Worm (Caenorhabditis elegans): ENCODE data around the gene W05B10.6.

Gene W05B10.6

DNA sequence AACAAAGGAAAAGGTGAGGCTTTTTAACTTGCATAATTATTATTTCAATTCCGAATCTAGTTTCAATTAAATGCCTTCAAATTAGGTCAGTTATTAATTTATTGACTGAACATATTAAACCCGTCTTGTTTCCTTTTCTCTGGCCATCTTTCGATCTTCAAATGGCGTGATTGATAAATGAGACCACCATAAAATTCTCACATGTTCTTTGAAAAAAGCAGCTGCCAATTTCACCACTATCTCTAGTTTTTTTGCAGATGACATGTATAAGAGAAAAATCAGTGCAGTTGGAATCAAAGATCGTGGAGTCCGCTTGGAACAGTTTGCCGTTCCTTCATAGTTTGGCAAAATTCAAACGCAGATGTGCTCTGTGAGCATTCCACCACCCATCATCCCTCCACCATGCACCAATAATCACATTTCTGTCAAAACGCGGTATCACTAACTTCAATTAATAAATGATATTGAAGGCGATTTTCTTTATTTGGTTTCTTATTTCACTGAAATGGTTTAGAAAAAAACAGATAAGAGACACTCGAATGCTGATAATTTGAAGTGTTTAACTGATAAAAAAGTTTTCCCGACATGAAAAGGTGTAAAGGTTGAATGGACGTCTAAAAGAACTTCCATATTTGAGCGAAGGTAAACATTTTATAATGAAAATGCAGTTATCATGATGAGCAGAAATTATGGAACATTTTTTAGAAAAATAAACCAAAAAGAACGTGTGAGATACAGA is 20.1 kb downstream of the W05B10.6 start (continued):
- TF ChIP-seq mdl-1 (tag; optimal IDR thresholded peaks at IDR 0.05) = peak in 1 of 2 experiments; percentile 65
- TF ChIP-seq lin-1 (GFP tag; IDR thresholded peaks at IDR 0.05) = no peak
- TF ChIP-seq spr-3 (GFP tag; optimal IDR thresholded peaks at IDR 0.05) = no peak
- TF ChIP-seq T20F7.1 (GFP tag; optimal IDR thresholded peaks at IDR 0.05) = no peak
- TF ChIP-seq zfp-3 (GFP tag; conservative IDR thresholded peaks at IDR 0.05) = no peak
- TF ChIP-seq ceh-28 (tag; optimal IDR thresholded peaks at IDR 0.05) = no peak
- TF ChIP-seq ztf-11 (tag; optimal IDR thresholded peaks at IDR 0.05) = no peak
- TF ChIP-seq ceh-44 (GFP tag; IDR thresholded peaks at IDR 0.05) = no peak
- peak; percentile 70 for TF ChIP-seq hlh-30 (tag; optimal IDR thresholded peaks at IDR 0.05; ENCODE audit: insufficient read depth)
- TF ChIP-seq nhr-11 (tag; optimal IDR thresholded peaks at IDR 0.05) = no peak
- 0 out of 2 replicates have a peak, but pooled peaks have one; percentile 50 for TF ChIP-seq tra-1 (GFP tag; IDR thresholded peaks at IDR 0.05)
- no peak for TF ChIP-seq arid-1 (GFP tag; conservative IDR thresholded peaks at IDR 0.05)
- TF ChIP-seq mes-2 (tag; optimal IDR thresholded peaks at IDR 0.05; ENCODE audit: poor library complexity, severe bottlenecking) = no peak
- TF ChIP-seq egl-43 (GFP tag; IDR thresholded peaks at IDR 0.05) = no peak
- no peak for TF ChIP-seq madf-5 (GFP tag; IDR thresholded peaks at IDR 0.05)
- no peak for TF ChIP-seq mdt-29 (GFP tag; IDR thresholded peaks at IDR 0.05)
- TF ChIP-seq aha-1 (tag) = peak; percentile 65
- TF ChIP-seq lim-7 (GFP tag; IDR thresholded peaks at IDR 0.05) = no peak
- no peak for TF ChIP-seq duxl-1 (tag; optimal IDR thresholded peaks at IDR 0.05; ENCODE audit: poor library complexity)
- no peak; the same call in 1 of the 2 replicates for TF ChIP-seq saeg-2 (GFP tag; IDR thresholded peaks at IDR 0.05)
- no peak for TF ChIP-seq unc-39 (tag; optimal IDR thresholded peaks at IDR 0.05)
- TF ChIP-seq daf-12 (tag; optimal IDR thresholded peaks at IDR 0.05) = no peak
- no peak for TF ChIP-seq nhr-48 (tag; optimal IDR thresholded peaks at IDR 0.05)
- TF ChIP-seq dmd-6 (GFP tag; IDR thresholded peaks at IDR 0.05) = peak; percentile 50
- no peak for TF ChIP-seq attf-4 (tag; optimal IDR thresholded peaks at IDR 0.05)
- no peak for TF ChIP-seq sdz-12 (GFP tag; optimal IDR thresholded peaks at IDR 0.05)
- TF ChIP-seq nhr-28 (tag; optimal IDR thresholded peaks at IDR 0.05) = peak; percentile 30
- no peak for TF ChIP-seq mep-1 (tag; optimal IDR thresholded peaks at IDR 0.05)
- no peak for TF ChIP-seq lsy-2 (tag; optimal IDR thresholded peaks at IDR 0.05)
- no peak for TF ChIP-seq R02D3.7 (tag; optimal IDR thresholded peaks at IDR 0.05)
- no peak for TF ChIP-seq ZK337.2 (GFP tag; IDR thresholded peaks at IDR 0.05)
- no peak for TF ChIP-seq nhr-102 (tag; optimal IDR thresholded peaks at IDR 0.05)
- no peak for TF ChIP-seq dpl-1 (GFP tag; optimal IDR thresholded peaks at IDR 0.05)
- TF ChIP-seq egl-27 (tag; optimal IDR thresholded peaks at IDR 0.05) = no peak
- no peak for TF ChIP-seq ctbp-1 (GFP tag; IDR thresholded peaks at IDR 0.05)
- TF ChIP-seq daf-16 (GFP tag; optimal IDR thresholded peaks at IDR 0.05) = peak in 1 of 2 experiments; percentile 61
- TF ChIP-seq daf-16 (tag; optimal IDR thresholded peaks at IDR 0.05) = peak; percentile 91
- TF ChIP-seq lin-39 (tag; optimal IDR thresholded peaks at IDR 0.05) = no peak
- TF ChIP-seq set-16 (GFP tag; IDR thresholded peaks at IDR 0.05) = no peak
- TF ChIP-seq nhr-237 (tag; optimal IDR thresholded peaks at IDR 0.05) = no peak
- peak; percentile 56; the same call in 1 of the 2 replicates for TF ChIP-seq php-3 (GFP tag; IDR thresholded peaks at IDR 0.05)
- TF ChIP-seq madf-9 (GFP tag; conservative IDR thresholded peaks at IDR 0.05) = no peak
- TF ChIP-seq F37D6.2 (tag; optimal IDR thresholded peaks at IDR 0.05) = no peak
- no peak for TF ChIP-seq F10B5.3 (tag; optimal IDR thresholded peaks at IDR 0.05)
- TF ChIP-seq zfp-2 (tag; optimal IDR thresholded peaks at IDR 0.05) = no peak
- TF ChIP-seq nhr-42 (GFP tag; IDR thresholded peaks at IDR 0.05) = no peak
- TF ChIP-seq lin-38 (GFP tag; IDR thresholded peaks at IDR 0.05) = no peak
- no peak for TF ChIP-seq snpc-4 (tag; optimal IDR thresholded peaks at IDR 0.05)
- TF ChIP-seq lin-13 (GFP tag; optimal IDR thresholded peaks at IDR 0.05) = no peak
- TF ChIP-seq pqm-1 (tag; optimal IDR thresholded peaks at IDR 0.05) = peak; percentile 83
- TF ChIP-seq lin-29 (GFP tag; IDR thresholded peaks at IDR 0.05) = no peak
